Worm (Caenorhabditis elegans) whole organism, late embryonic: ENCODE data around the gene ceeh-2.

ENCODE experiments used
- ceh-2 ChIP-seq: sonication (generic microtip); optimal IDR thresholded peaks from 2 replicates; lab custom pipeline; 2016; ENCODE audit warnings: missing genotype, missing genetic modification characterization, missing compliant biosample characterization
- ceh-30 ChIP-seq: fragments of 150-350 bp; optimal IDR thresholded peaks from 2 replicates; lab custom pipeline; 2014; ENCODE audit warnings: missing biosample characterization, missing genetic modification characterization
- ceh-9 ChIP-seq: sonication (generic microtip); optimal IDR thresholded peaks from 2 replicates; lab custom pipeline; 2016; ENCODE audit warnings: mild to moderate bottlenecking, missing genetic modification characterization, inconsistent platforms, missing compliant biosample characterization
- hlh-15 ChIP-seq: sonication (generic microtip); optimal IDR thresholded peaks from 2 replicates; lab custom pipeline; 2016; ENCODE audit warnings: missing genetic modification characterization, missing compliant biosample characterization
- tbx-2 ChIP-seq: sonication (generic microtip); optimal IDR thresholded peaks from 2 replicates; lab custom pipeline; 2016; ENCODE audit warnings: missing genetic modification characterization, missing compliant biosample characterization
- zip-5 ChIP-seq: sonication (generic microtip); optimal IDR thresholded peaks from 2 replicates; lab custom pipeline; 2016; ENCODE audit warnings: missing genetic modification characterization, missing compliant biosample characterization

Gene ceeh-2

DNA sequence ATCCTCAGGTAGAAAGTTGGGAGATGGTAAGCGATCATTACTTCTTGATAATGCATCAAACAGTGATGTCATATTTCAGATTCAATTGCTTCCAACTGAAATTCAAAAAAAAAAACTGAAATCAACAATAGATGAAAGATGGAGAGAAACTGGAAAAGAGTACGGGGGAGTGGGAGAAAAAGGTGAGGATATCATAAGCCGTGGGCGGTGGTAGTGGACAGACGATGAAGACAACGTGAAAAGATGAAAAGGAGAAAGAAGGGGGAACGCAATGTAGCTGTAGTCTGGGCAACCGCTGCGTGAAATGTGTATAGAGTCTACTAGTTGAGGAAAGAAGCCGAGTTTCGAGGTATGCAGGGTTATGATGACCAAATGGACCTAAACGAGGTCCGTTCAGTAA lies 50.4 kb downstream of the ceeh-2 start, which contains the start of gene che-12:
TSS of gene che-12 (minus strand) at position 101 of the 400 bp plus-strand sequence.
- no peak for TF ChIP-seq ceh-2
- TF ChIP-seq zip-5 (tag; lab: Kevin White, UChicago): no peak
- no peak for TF ChIP-seq ceh-9 (tag; lab: Kevin White, UChicago)
- no peak for TF ChIP-seq hlh-15
- TF ChIP-seq ceh-30: no peak
- no peak for TF ChIP-seq tbx-2
- TF ChIP-seq, all 69 proteins: peak for 0
